Fruit fly (Drosophila melanogaster) whole organism, prepupa: ENCODE results near the gene Acsx1L.
A peak's percentile ranks its signal among the peaks of the same experiment; 100 is the strongest.

Experiments
- CG10631 ChIP-seq: fragments of 200-800 bp; sonication (Bioruptor generic); optimal IDR thresholded peaks from 2 replicates; lab custom pipeline; 2016; ENCODE audit warnings: missing biosample characterization, missing genetic modification characterization
- CG10669 ChIP-seq: fragments of 200-800 bp; sonication (Bioruptor generic); optimal IDR thresholded peaks from 3 replicates; lab custom pipeline; 2018; ENCODE audit warnings: missing biosample characterization, mild to moderate bottlenecking, missing genetic modification characterization, moderate library complexity
- CG11294 ChIP-seq: fragments of 200-800 bp; sonication (Bioruptor generic); IDR thresholded peaks from 2 replicates; pipeline ENCODE4 v1.3.6; 2022; ENCODE audit warnings: missing biosample characterization, missing genetic modification characterization
- CG11902 ChIP-seq: fragments of 200-800 bp; sonication (Bioruptor generic); optimal IDR thresholded peaks from 3 replicates; lab custom pipeline; 2016; ENCODE audit warnings: missing biosample characterization, missing genetic modification characterization
- CG15336 ChIP-seq: fragments of 200-800 bp; sonication (Bioruptor generic); IDR thresholded peaks from 2 replicates; pipeline ENCODE4 v1.3.6; 2022; ENCODE audit warnings: missing biosample characterization, missing genetic modification characterization
- CG3032 ChIP-seq: fragments of 200-800 bp; optimal IDR thresholded peaks from 2 replicates; lab custom pipeline; 2019; ENCODE audit warnings: missing biosample characterization, mild to moderate bottlenecking, missing genetic modification characterization, moderate library complexity
- CG31627 ChIP-seq: fragments of 200-800 bp; sonication (Bioruptor generic); optimal IDR thresholded peaks from 3 replicates; lab custom pipeline; 2016; ENCODE audit warnings: missing biosample characterization, missing genetic modification characterization
- CG32006 ChIP-seq: fragments of 200-800 bp; sonication (Bioruptor generic); optimal IDR thresholded peaks from 3 replicates; lab custom pipeline; 2017; ENCODE audit warnings: missing biosample characterization, mild to moderate bottlenecking, missing genetic modification characterization
- CG34406 ChIP-seq: fragments of 200-800 bp; sonication (Bioruptor generic); optimal IDR thresholded peaks from 3 replicates; lab custom pipeline; 2016; ENCODE audit warnings: missing biosample characterization, missing genetic modification characterization
- CG4318 ChIP-seq: fragments of 200-800 bp; sonication (Bioruptor generic); optimal IDR thresholded peaks from 3 replicates; lab custom pipeline; 2017; ENCODE audit warnings: missing biosample characterization, mild to moderate bottlenecking, missing genetic modification characterization
- CG6163 ChIP-seq: fragments of 200-800 bp; sonication (Bioruptor generic); IDR thresholded peaks from 3 replicates; pipeline ENCODE4 v1.3.6; 2022; ENCODE audit warnings: missing biosample characterization, missing genetic modification characterization
- CG6808 ChIP-seq: fragments of 200-800 bp; sonication (Bioruptor generic); optimal IDR thresholded peaks from 3 replicates; lab custom pipeline; 2017; ENCODE audit warnings: missing biosample characterization, missing genetic modification characterization, mild to moderate bottlenecking, moderate library complexity, missing genetic modification reagents
- CG6854 ChIP-seq: fragments of 200-800 bp; sonication (Bioruptor generic); optimal IDR thresholded peaks from 2 replicates; lab custom pipeline; 2017; ENCODE audit warnings: missing biosample characterization, mild to moderate bottlenecking, missing genetic modification characterization
- CG7368 ChIP-seq: fragments of 200-800 bp; sonication (Bioruptor generic); optimal IDR thresholded peaks from 3 replicates; lab custom pipeline; 2016; ENCODE audit warnings: missing biosample characterization, missing genetic modification characterization
- CG8119 ChIP-seq: fragments of 200-800 bp; sonication (Bioruptor generic); IDR thresholded peaks from 3 replicates; pipeline ENCODE4 v1.3.6; 2022; ENCODE audit warnings: missing biosample characterization, missing genetic modification characterization
- CG8319 ChIP-seq: fragments of 200-800 bp; sonication (Bioruptor generic); optimal IDR thresholded peaks from 3 replicates; lab custom pipeline; 2016; ENCODE audit warnings: missing biosample characterization, missing genetic modification characterization
- CG9139 ChIP-seq: fragments of 200-800 bp; sonication (Bioruptor generic); optimal IDR thresholded peaks from 3 replicates; lab custom pipeline; 2017; ENCODE audit warnings: missing biosample characterization, mild to moderate bottlenecking, missing genetic modification characterization
- Eip78C ChIP-seq: fragments of 200-800 bp; sonication (Bioruptor generic); peaks from one replicate; lab custom pipeline; 2016; ENCODE audit warnings: missing biosample characterization, missing genetic modification characterization
- Ets21C ChIP-seq: fragments of 200-800 bp; sonication (Bioruptor generic); optimal IDR thresholded peaks from 3 replicates; lab custom pipeline; 2016; ENCODE audit warnings: missing biosample characterization, missing genetic modification characterization
- Ets96B ChIP-seq: fragments of 200-800 bp; optimal IDR thresholded peaks from 2 replicates; lab custom pipeline; 2019; ENCODE audit warnings: missing biosample characterization, mild to moderate bottlenecking, missing genetic modification characterization, moderate library complexity
- Hr4 ChIP-seq: fragments of 200-800 bp; sonication (Bioruptor generic); optimal IDR thresholded peaks from 3 replicates; lab custom pipeline; 2016; ENCODE audit warnings: missing biosample characterization, missing genetic modification characterization
- Lpt ChIP-seq: fragments of 200-800 bp; sonication (Bioruptor generic); optimal IDR thresholded peaks from 3 replicates; lab custom pipeline; 2016; ENCODE audit warnings: missing biosample characterization, missing genetic modification characterization
- Met ChIP-seq: fragments of 200-800 bp; sonication (Bioruptor generic); optimal IDR thresholded peaks from 3 replicates; lab custom pipeline; 2016; ENCODE audit warnings: missing biosample characterization, missing genetic modification characterization
- OdsH ChIP-seq: fragments of 200-800 bp; sonication (Bioruptor generic); optimal IDR thresholded peaks from 3 replicates; lab custom pipeline; 2016; ENCODE audit warnings: missing biosample characterization, missing genetic modification characterization
- Smox ChIP-seq: fragments of 200-800 bp; sonication (Bioruptor generic); optimal IDR thresholded peaks from 3 replicates; lab custom pipeline; 2016; ENCODE audit warnings: missing biosample characterization, missing genetic modification characterization
- Sox14 ChIP-seq: fragments of 200-800 bp; sonication (Bioruptor generic); optimal IDR thresholded peaks from 3 replicates; lab custom pipeline; 2016; ENCODE audit warnings: missing biosample characterization, missing genetic modification characterization
- Sox15 ChIP-seq: fragments of 200-800 bp; sonication (Bioruptor generic); optimal IDR thresholded peaks from 3 replicates; lab custom pipeline; 2016; ENCODE audit warnings: missing biosample characterization, missing genetic modification characterization
- achi ChIP-seq: fragments of 200-800 bp; sonication (Bioruptor generic); optimal IDR thresholded peaks from 3 replicates; lab custom pipeline; 2016; ENCODE audit warnings: missing biosample characterization, missing genetic modification characterization
- acj6 ChIP-seq: fragments of 200-800 bp; sonication (Bioruptor generic); optimal IDR thresholded peaks from 3 replicates; lab custom pipeline; 2016; ENCODE audit warnings: missing biosample characterization, missing genetic modification characterization
- cyc ChIP-seq: fragments of 200-800 bp; sonication (Bioruptor generic); optimal IDR thresholded peaks from 3 replicates; lab custom pipeline; 2016; ENCODE audit warnings: missing biosample characterization, missing genetic modification characterization
- eg ChIP-seq: fragments of 200-800 bp; sonication (Bioruptor generic); IDR thresholded peaks from 3 replicates; pipeline ENCODE4 v1.3.6; 2022; ENCODE audit warnings: missing biosample characterization, missing genetic modification characterization
- esn ChIP-seq: fragments of 200-800 bp; sonication (Bioruptor generic); optimal IDR thresholded peaks from 2 replicates; lab custom pipeline; 2016; ENCODE audit warnings: missing biosample characterization, mild to moderate bottlenecking, missing genetic modification characterization, moderate library complexity
- fd59A ChIP-seq: fragments of 200-800 bp; sonication (Bioruptor generic); optimal IDR thresholded peaks from 2 replicates; lab custom pipeline; 2017; ENCODE audit warnings: missing biosample characterization, mild to moderate bottlenecking, missing genetic modification characterization, missing genetic modification reagents
- fd85E ChIP-seq: fragments of 200-800 bp; sonication (Bioruptor generic); optimal IDR thresholded peaks from 3 replicates; lab custom pipeline; 2016; ENCODE audit warnings: missing biosample characterization, missing genetic modification characterization
- fkh ChIP-seq: fragments of 200-800 bp; sonication (Bioruptor generic); optimal IDR thresholded peaks from 3 replicates; lab custom pipeline; 2017; ENCODE audit warnings: missing biosample characterization, mild to moderate bottlenecking, missing genetic modification characterization, moderate library complexity
- pdm3 ChIP-seq: fragments of 200-800 bp; sonication (Bioruptor generic); optimal IDR thresholded peaks from 3 replicates; lab custom pipeline; 2016; ENCODE audit warnings: missing biosample characterization, missing genetic modification characterization
- salr ChIP-seq, 2 experiments: fragments of 200-800 bp; sonication (Bioruptor generic); optimal IDR thresholded peaks; 3 replicates each; lab custom pipeline; 2016 to 2018; ENCODE audit warnings: missing biosample characterization in 2 of 2, missing genetic modification characterization in 2 of 2, mild to moderate bottlenecking in 1 of 2
- ss ChIP-seq, 2 experiments: fragments of 200-800 bp; sonication (Bioruptor generic); optimal IDR thresholded peaks; 2 replicates in 1 of 2; 3 replicates in 1 of 2; lab custom pipeline; 2017 to 2018; ENCODE audit warnings: mild to moderate bottlenecking in 2 of 2, missing biosample characterization in 2 of 2, missing genetic modification characterization in 2 of 2, moderate library complexity in 1 of 2
- svp ChIP-seq: fragments of 200-800 bp; sonication (Bioruptor generic); peaks from one replicate; lab custom pipeline; 2016; ENCODE audit warnings: missing biosample characterization, missing genetic modification characterization
- topi ChIP-seq: fragments of 200-800 bp; sonication (Bioruptor generic); optimal IDR thresholded peaks from 3 replicates; lab custom pipeline; 2016; ENCODE audit warnings: missing biosample characterization, missing genetic modification characterization
- vri ChIP-seq: fragments of 200-800 bp; sonication (Bioruptor generic); optimal IDR thresholded peaks from 3 replicates; lab custom pipeline; 2016; ENCODE audit warnings: missing biosample characterization, mild to moderate bottlenecking, missing genetic modification characterization

Gene Acsx1L

DNA sequence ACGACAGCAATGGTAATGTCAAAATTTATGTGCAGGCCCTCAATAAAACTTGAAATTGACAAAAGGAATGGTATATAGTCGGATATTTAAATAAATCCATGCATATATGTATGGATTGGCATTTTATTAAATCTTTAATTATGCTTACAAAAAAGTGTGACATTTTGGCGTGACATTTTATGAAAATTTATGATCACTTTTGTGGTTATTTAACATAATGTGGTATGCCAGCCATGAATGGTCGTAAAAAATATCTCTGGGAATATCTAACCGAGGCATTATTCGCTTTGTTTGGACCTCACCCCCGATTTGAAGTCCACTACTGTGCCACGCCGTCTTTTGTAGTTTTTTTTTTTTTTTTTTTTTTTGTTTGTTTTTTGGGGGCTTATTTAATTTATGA, 30.5 kb upstream of the Acsx1L start:
- TF ChIP-seq esn (GFP tag; lab: Kevin White, UChicago) (no peak), acj6 (no peak), vri (GFP tag; lab: Kevin White, UChicago) (no peak), topi (GFP tag; lab: Kevin White, UChicago) (no peak), cyc (no peak), ss (GFP tag; optimal IDR thresholded peaks at IDR 0.05; lab: Kevin White, UChicago) (no peak), OdsH (GFP tag; lab: Kevin White, UChicago) (no peak), Ets21C (GFP tag; lab: Kevin White, UChicago) (no peak)

dm6 chr3R:19802508-19802907, 29.5 kb upstream of the Acsx1L start:
- TF ChIP-seq CG8319 (GFP tag; lab: Kevin White, UChicago) (no peak), CG6808 (GFP tag; lab: Kevin White, UChicago) (no peak), Eip78C (peak; percentile 68), Hr4 (GFP tag; lab: Kevin White, UChicago) (no peak), eg (GFP tag; lab: Robert Waterston, UW) (no peak), Sox14 (no peak), CG31627 (GFP tag; lab: Kevin White, UChicago) (no peak), Sox15 (no peak), pdm3 (GFP tag; lab: Kevin White, UChicago) (no peak), CG10631 (no peak), CG3032 (tag; lab: Kevin White, UChicago) (no peak), Met (GFP tag; lab: Kevin White, UChicago) (peak; percentile 4), Lpt (GFP tag; lab: Kevin White, UChicago) (no peak), svp (peak; percentile 12), Ets96B (no peak), acj6 (no peak), CG9139 (GFP tag; lab: Kevin White, UChicago) (no peak), CG6854 (GFP tag; lab: Kevin White, UChicago) (no peak), Ets21C (GFP tag; lab: Kevin White, UChicago) (no peak), CG34406 (GFP tag; lab: Kevin White, UChicago) (no peak), CG15336 (GFP tag; lab: Robert Waterston, UW) (no peak), CG8119 (GFP tag; lab: Robert Waterston, UW) (no peak), CG32006 (GFP tag; lab: Kevin White, UChicago) (no peak), CG11902 (GFP tag; lab: Kevin White, UChicago) (no peak), fd85E (no peak)

DNA sequence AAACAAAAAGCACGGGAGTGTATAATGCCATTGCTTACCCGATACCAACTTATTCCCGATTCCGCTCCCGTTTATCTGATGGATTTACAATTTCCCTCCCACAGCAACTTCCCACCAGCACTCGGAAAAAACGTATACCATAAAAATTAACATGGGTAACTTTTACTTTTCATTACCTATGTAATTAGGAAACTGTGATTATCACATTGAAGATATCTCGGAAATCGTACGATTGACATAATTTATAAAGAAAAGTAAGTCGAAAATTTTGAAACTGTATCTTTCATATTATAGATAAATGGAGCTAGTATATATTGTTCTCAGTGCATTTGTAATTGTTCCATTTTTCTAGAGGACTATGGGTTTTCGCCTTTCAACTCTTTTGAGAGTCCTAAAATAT, 28.7 kb upstream of the Acsx1L start:
- TF ChIP-seq fkh (GFP tag; lab: Kevin White, UChicago) (no peak), CG10669 (GFP tag; lab: Kevin White, UChicago) (no peak), Smox (GFP tag; lab: Kevin White, UChicago) (no peak), CG32006 (GFP tag; lab: Kevin White, UChicago) (peak; percentile 27), Eip78C (peak; percentile 75), CG31627 (GFP tag; lab: Kevin White, UChicago) (no peak), Hr4 (GFP tag; lab: Kevin White, UChicago) (peak; percentile 30), CG7368 (no peak), Sox14 (no peak), cyc (no peak), CG9139 (GFP tag; lab: Kevin White, UChicago) (no peak), OdsH (GFP tag; lab: Kevin White, UChicago) (no peak), fd59A (GFP tag; lab: Kevin White, UChicago) (no peak), Ets96B (no peak), CG8119 (GFP tag; lab: Robert Waterston, UW) (no peak), Met (GFP tag; lab: Kevin White, UChicago) (no peak), CG3032 (tag; lab: Kevin White, UChicago) (no peak), CG11294 (GFP tag; lab: Robert Waterston, UW) (no peak), CG8319 (GFP tag; lab: Kevin White, UChicago) (no peak), achi (no peak), salr (GFP tag; optimal IDR thresholded peaks at IDR 0.05; lab: Kevin White, UChicago) (no peak), esn (GFP tag; lab: Kevin White, UChicago) (no peak), eg (GFP tag; lab: Robert Waterston, UW) (no peak), CG4318 (GFP tag; lab: Kevin White, UChicago) (peak; percentile 6), CG6163 (0 out of 3 replicates have a peak, but pooled peaks have one; percentile 45), acj6 (no peak), Lpt (GFP tag; lab: Kevin White, UChicago) (no peak)
- TF ChIP-seq, all 60 proteins: peak for 5
